Fruit fly (Drosophila melanogaster) whole organism, embryonic: ENCODE data around the gene CG3078.

Experiments
- Atf-2 ChIP-seq: fragments of 200-800 bp; sonication (Bioruptor generic); optimal IDR thresholded peaks from 2 replicates; lab custom pipeline; 2016; ENCODE audit warnings: missing biosample characterization, missing genetic modification characterization
- Atf3 ChIP-seq: fragments of 200-800 bp; sonication (Bioruptor generic); optimal IDR thresholded peaks from 3 replicates; lab custom pipeline; 2016; ENCODE audit warnings: missing biosample characterization, missing genetic modification characterization
- Blimp-1 ChIP-seq: fragments of 200-800 bp; sonication (Bioruptor generic); optimal IDR thresholded peaks from 3 replicates; lab custom pipeline; 2018; ENCODE audit warnings: missing biosample characterization, missing genetic modification characterization, mild to moderate bottlenecking, moderate library complexity, missing genetic modification reagents
- CG11723 ChIP-seq: fragments of 200-800 bp; sonication (Bioruptor generic); optimal IDR thresholded peaks from 2 replicates; lab custom pipeline; 2017; ENCODE audit warnings: missing biosample characterization, mild to moderate bottlenecking, missing genetic modification characterization
- CG12071 ChIP-seq: fragments of 200-800 bp; sonication (Bioruptor generic); optimal IDR thresholded peaks from 3 replicates; lab custom pipeline; 2018; ENCODE audit warnings: missing biosample characterization, mild to moderate bottlenecking, missing genetic modification characterization
- CG12744 ChIP-seq: fragments of 200-800 bp; sonication (Bioruptor generic); optimal IDR thresholded peaks from 2 replicates; lab custom pipeline; 2016; ENCODE audit warnings: missing biosample characterization, missing genetic modification characterization
- CG12942 ChIP-seq: fragments of 200-800 bp; sonication (Bioruptor generic); optimal IDR thresholded peaks from 3 replicates; lab custom pipeline; 2016; ENCODE audit warnings: missing biosample characterization, missing genetic modification characterization
- CG13287 ChIP-seq: fragments of 200-800 bp; sonication (Bioruptor generic); IDR thresholded peaks from 2 replicates; pipeline ENCODE4 v1.3.6; 2022; ENCODE audit warnings: missing biosample characterization, missing genetic modification characterization; ENCODE audit not compliant: partially characterized antibody
- CG17328 ChIP-seq: fragments of 200-800 bp; sonication (Bioruptor generic); IDR thresholded peaks from 2 replicates; pipeline ENCODE4 v1.3.6; 2022; ENCODE audit warnings: missing biosample characterization, missing genetic modification characterization
- CG17359 ChIP-seq: fragments of 200-800 bp; sonication (Bioruptor generic); optimal IDR thresholded peaks from 3 replicates; lab custom pipeline; 2018; ENCODE audit warnings: missing biosample characterization, mild to moderate bottlenecking, missing genetic modification characterization, moderate library complexity
- CG18764 ChIP-seq: fragments of 200-800 bp; sonication (Bioruptor generic); optimal IDR thresholded peaks from 3 replicates; lab custom pipeline; 2016; ENCODE audit warnings: missing biosample characterization, missing genetic modification characterization
- CG2116 ChIP-seq: fragments of 200-800 bp; sonication (Bioruptor generic); optimal IDR thresholded peaks from 3 replicates; lab custom pipeline; 2018; ENCODE audit warnings: missing biosample characterization, mild to moderate bottlenecking, missing genetic modification characterization
- CG2875 ChIP-seq: fragments of 200-800 bp; sonication (Bioruptor generic); optimal IDR thresholded peaks from 2 replicates; lab custom pipeline; 2017; ENCODE audit warnings: missing biosample characterization, mild to moderate bottlenecking, missing genetic modification characterization, missing genetic modification reagents
- CG30431 ChIP-seq: fragments of 200-800 bp; sonication (Bioruptor generic); optimal IDR thresholded peaks from 2 replicates; lab custom pipeline; 2017; ENCODE audit warnings: missing biosample characterization, missing genetic modification characterization
- CG31365 ChIP-seq: fragments of 200-800 bp; sonication (Bioruptor generic); optimal IDR thresholded peaks from 2 replicates; lab custom pipeline; 2018; ENCODE audit warnings: missing biosample characterization, mild to moderate bottlenecking, missing genetic modification characterization
- CG4360 ChIP-seq: fragments of 200-800 bp; sonication (Bioruptor generic); IDR thresholded peaks from 2 replicates; pipeline ENCODE4 v1.3.6; 2022; ENCODE audit warnings: missing biosample characterization, missing genetic modification characterization
- CG43689 ChIP-seq: fragments of 200-800 bp; sonication (Bioruptor generic); IDR thresholded peaks from 2 replicates; pipeline ENCODE4 v1.3.6; 2022; ENCODE audit warnings: missing biosample characterization, missing genetic modification characterization
- CG5245 ChIP-seq: fragments of 200-800 bp; sonication (Bioruptor generic); optimal IDR thresholded peaks from 3 replicates; lab custom pipeline; 2016; ENCODE audit warnings: missing biosample characterization, missing genetic modification characterization
- D19B ChIP-seq: fragments of 200-800 bp; sonication (Bioruptor generic); optimal IDR thresholded peaks from 2 replicates; lab custom pipeline; 2017; ENCODE audit warnings: missing biosample characterization, mild to moderate bottlenecking, missing genetic modification characterization
- Dad ChIP-seq: fragments of 200-800 bp; sonication (Bioruptor generic); optimal IDR thresholded peaks from 3 replicates; lab custom pipeline; 2016; ENCODE audit warnings: missing biosample characterization, missing genetic modification characterization
- Fer2 ChIP-seq: fragments of 200-800 bp; sonication (Bioruptor generic); optimal IDR thresholded peaks from 2 replicates; lab custom pipeline; 2018; ENCODE audit warnings: missing biosample characterization, mild to moderate bottlenecking, missing genetic modification characterization, moderate library complexity
- GATAe ChIP-seq: fragments of 200-800 bp; sonication (Bioruptor generic); conservative IDR thresholded peaks from 2 replicates; pipeline ENCODE4 v1.3.6; 2022; ENCODE audit warnings: missing biosample characterization, missing genetic modification characterization
- HHEX ChIP-seq: fragments of 200-800 bp; sonication (Bioruptor generic); optimal IDR thresholded peaks from 3 replicates; lab custom pipeline; 2017; ENCODE audit warnings: missing biosample characterization, mild to moderate bottlenecking, missing genetic modification characterization, missing genetic modification reagents
- HLH4C ChIP-seq: fragments of 200-800 bp; sonication (Bioruptor generic); IDR thresholded peaks from 3 replicates; pipeline ENCODE4 v1.3.6; 2022; ENCODE audit warnings: missing biosample characterization, missing genetic modification characterization; ENCODE audit not compliant: partially characterized antibody
- Mad ChIP-seq: fragments of 200-800 bp; sonication (Bioruptor generic); optimal IDR thresholded peaks from 2 replicates; lab custom pipeline; 2016; ENCODE audit warnings: missing biosample characterization, missing genetic modification characterization
- Ssrp ChIP-seq: fragments of 200-800 bp; sonication (Bioruptor generic); optimal IDR thresholded peaks from 2 replicates; lab custom pipeline; 2018; ENCODE audit warnings: missing biosample characterization, mild to moderate bottlenecking, missing genetic modification characterization, moderate library complexity
- Usf ChIP-seq: fragments of 200-800 bp; sonication (Bioruptor generic); optimal IDR thresholded peaks from 2 replicates; lab custom pipeline; 2017; ENCODE audit warnings: missing genotype, missing biosample characterization, missing genetic modification characterization
- YL-1 ChIP-seq: fragments of 200-800 bp; sonication (Bioruptor generic); optimal IDR thresholded peaks from 3 replicates; lab custom pipeline; 2017; ENCODE audit warnings: missing biosample characterization, mild to moderate bottlenecking, missing genetic modification characterization
- ap ChIP-seq: fragments of 200-800 bp; sonication (Bioruptor generic); IDR thresholded peaks from 2 replicates; pipeline ENCODE4 v1.3.6; 2022; ENCODE audit warnings: missing biosample characterization, missing genetic modification characterization
- ato ChIP-seq: fragments of 200-800 bp; sonication (Bioruptor generic); IDR thresholded peaks from 2 replicates; pipeline ENCODE4 v1.3.6; 2022; ENCODE audit warnings: missing biosample characterization, missing genetic modification characterization; ENCODE audit not compliant: partially characterized antibody
- bcd ChIP-seq: fragments of 200-800 bp; sonication (Bioruptor generic); optimal IDR thresholded peaks from 2 replicates; lab custom pipeline; 2017; ENCODE audit warnings: missing biosample characterization, mild to moderate bottlenecking, missing genetic modification characterization
- bowl ChIP-seq: fragments of 200-800 bp; sonication (Bioruptor generic); IDR thresholded peaks from 2 replicates; pipeline ENCODE4 v1.3.6; 2022; ENCODE audit warnings: missing biosample characterization, missing genetic modification characterization
- btn ChIP-seq: fragments of 200-800 bp; sonication (Bioruptor generic); optimal IDR thresholded peaks from 2 replicates; lab custom pipeline; 2016; ENCODE audit warnings: missing biosample characterization, missing genetic modification characterization
- crp ChIP-seq, 2 experiments: fragments of 200-800 bp; sonication (Bioruptor generic); optimal IDR thresholded peaks; 2 replicates in 1 of 2; 3 replicates in 1 of 2; lab custom pipeline; 2017; ENCODE audit warnings: missing biosample characterization in 2 of 2, missing genetic modification characterization in 2 of 2, mild to moderate bottlenecking in 1 of 2, moderate library complexity in 1 of 2
- fd96Cb ChIP-seq: fragments of 200-800 bp; sonication (Bioruptor generic); optimal IDR thresholded peaks from 2 replicates; lab custom pipeline; 2018; ENCODE audit warnings: missing biosample characterization, mild to moderate bottlenecking, missing genetic modification characterization, moderate library complexity
- gsb-n ChIP-seq: fragments of 200-800 bp; sonication (Bioruptor generic); optimal IDR thresholded peaks from 3 replicates; lab custom pipeline; 2018; ENCODE audit warnings: missing biosample characterization, mild to moderate bottlenecking, missing genetic modification characterization
- jing ChIP-seq: fragments of 200-800 bp; sonication (Bioruptor generic); optimal IDR thresholded peaks from 2 replicates; lab custom pipeline; 2018; ENCODE audit warnings: missing biosample characterization, mild to moderate bottlenecking, missing genetic modification characterization
- jumu ChIP-seq: fragments of 200-800 bp; sonication (Bioruptor generic); optimal IDR thresholded peaks from 3 replicates; lab custom pipeline; 2016; ENCODE audit warnings: missing biosample characterization, missing genetic modification characterization
- kah ChIP-seq: fragments of 200-800 bp; sonication (Bioruptor generic); optimal IDR thresholded peaks from 2 replicates; lab custom pipeline; 2018; ENCODE audit warnings: missing biosample characterization, mild to moderate bottlenecking, missing genetic modification characterization
- lov ChIP-seq, 2 experiments: fragments of 200-800 bp in 1 of 2; fragments of >200 bp in 1 of 2; sonication (Bioruptor generic) in 1 of 2; IDR thresholded peaks in 1 of 2; optimal IDR thresholded peaks in 1 of 2; 2 replicates in 1 of 2; 3 replicates in 1 of 2; pipeline versions ENCODE4 v1.3.6 to Lab custom; 2017 to 2022; ENCODE audit warnings: missing biosample characterization in 1 of 2, missing genetic modification characterization in 1 of 2
- luna ChIP-seq: fragments of 200-800 bp; sonication (Bioruptor generic); optimal IDR thresholded peaks from 2 replicates; lab custom pipeline; 2016; ENCODE audit warnings: missing biosample characterization, missing genetic modification characterization
- nom ChIP-seq: fragments of 200-800 bp; sonication (Bioruptor generic); optimal IDR thresholded peaks from 2 replicates; lab custom pipeline; 2017; ENCODE audit warnings: missing biosample characterization, missing genetic modification characterization, mild to moderate bottlenecking, moderate library complexity, missing genetic modification reagents
- onecut ChIP-seq: fragments of 200-800 bp; sonication (Bioruptor generic); IDR thresholded peaks from 2 replicates; pipeline ENCODE4 v1.3.6; 2022; ENCODE audit warnings: missing biosample characterization, missing genetic modification characterization
- pros ChIP-seq: fragments of 200-800 bp; sonication (Bioruptor generic); optimal IDR thresholded peaks from 3 replicates; lab custom pipeline; 2019; ENCODE audit warnings: missing biosample characterization, mild to moderate bottlenecking, missing genetic modification characterization, moderate library complexity
- slp2 ChIP-seq: fragments of 200-800 bp; sonication (Bioruptor generic); optimal IDR thresholded peaks from 2 replicates; lab custom pipeline; 2016; ENCODE audit warnings: missing biosample characterization, missing genetic modification characterization
- sqz ChIP-seq: fragments of 200-800 bp; sonication (Bioruptor generic); optimal IDR thresholded peaks from 3 replicates; lab custom pipeline; 2018; ENCODE audit warnings: missing biosample characterization, mild to moderate bottlenecking, missing genetic modification characterization
- trh ChIP-seq: fragments of 200-800 bp; sonication (Bioruptor generic); optimal IDR thresholded peaks from 2 replicates; lab custom pipeline; 2016; ENCODE audit warnings: missing biosample characterization, missing genetic modification characterization
- twi ChIP-seq: fragments of 200-800 bp; optimal IDR thresholded peaks from 2 replicates; lab custom pipeline; 2019; ENCODE audit warnings: missing biosample characterization, mild to moderate bottlenecking, missing genetic modification characterization, moderate library complexity

Gene CG3078

DNA sequence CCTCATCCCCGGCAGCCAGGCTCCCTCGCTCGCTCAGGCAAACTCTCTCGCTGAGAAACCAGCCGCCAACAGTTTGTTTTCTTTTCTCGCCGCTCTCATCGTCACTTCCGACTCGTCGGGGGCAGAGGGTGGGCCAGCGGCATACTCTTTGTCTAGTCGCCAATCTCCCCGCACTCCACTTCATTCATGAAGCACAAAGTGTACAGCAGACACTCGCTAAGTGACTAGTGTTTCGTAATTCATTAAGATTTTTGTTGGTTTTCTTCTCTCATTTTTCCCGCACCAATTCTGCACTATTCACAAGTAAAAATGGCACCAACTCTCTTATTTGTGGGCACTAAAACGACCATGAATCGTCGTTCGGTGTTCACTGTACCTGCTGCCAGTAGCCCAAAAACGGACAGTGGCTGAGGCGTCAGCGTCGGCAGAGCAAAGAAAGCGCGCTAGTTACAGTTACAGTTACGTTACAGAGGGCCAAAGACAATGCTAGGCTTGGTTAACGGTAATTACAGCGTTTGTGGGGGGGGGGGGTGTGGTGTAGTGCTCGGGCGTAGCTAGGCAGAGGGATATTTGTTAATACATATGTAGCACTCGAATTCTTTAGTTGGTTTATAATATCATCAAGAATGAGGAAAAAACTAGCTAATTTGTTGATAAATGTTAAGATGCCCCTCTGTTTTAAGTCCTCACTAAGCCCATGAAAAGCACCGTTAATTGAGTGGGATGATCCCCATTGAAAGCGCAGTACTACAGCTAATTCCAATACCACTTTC lies 38.0 kb upstream of the CG3078 start (continued):
- peak; percentile 97 for TF ChIP-seq CG12744
- peak; percentile 98 for TF ChIP-seq gsb-n (tag; lab: Kevin White, UChicago)
- TF ChIP-seq pros (GFP tag; lab: Kevin White, UChicago), result peak; percentile 60
- TF ChIP-seq trh (GFP tag; lab: Kevin White, UChicago), result peak; percentile 96
- peak; percentile 94 for TF ChIP-seq luna
- TF ChIP-seq Mad (GFP tag; lab: Kevin White, UChicago), result peak; percentile 98
- TF ChIP-seq sqz (GFP tag; lab: Kevin White, UChicago), result peak; percentile 97
- peak; percentile 98 for TF ChIP-seq Blimp-1
- TF ChIP-seq CG30431 (GFP tag; lab: Kevin White, UChicago), result peak; percentile 98
- peak; percentile 99 for TF ChIP-seq fd96Cb (tag; lab: Kevin White, UChicago)
- TF ChIP-seq Dad (GFP tag; lab: Kevin White, UChicago), result peak; percentile 99
- TF ChIP-seq Usf (GFP tag; lab: Kevin White, UChicago), result peak; percentile 95
- peak; percentile 74 for TF ChIP-seq nom (GFP tag; lab: Kevin White, UChicago)
- peak; percentile 95 for TF ChIP-seq kah
- TF ChIP-seq Fer2 (tag; lab: Kevin White, UChicago), result peak; percentile 93
- peak; percentile 89 for TF ChIP-seq D19B
- TF ChIP-seq twi (tag; lab: Kevin White, UChicago), result peak; percentile 94
- peak; percentile 98 for TF ChIP-seq HHEX
- TF ChIP-seq CG12942 (GFP tag; lab: Kevin White, UChicago), result peak; percentile 99
- peak; percentile 99 for TF ChIP-seq bcd
- peak; percentile 98 for TF ChIP-seq Ssrp
- TF ChIP-seq slp2 (GFP tag; lab: Kevin White, UChicago), result peak; percentile 99
- peak; percentile 98 for TF ChIP-seq Atf-2 (GFP tag; lab: Kevin White, UChicago)
- peak; percentile 97 for TF ChIP-seq CG11723 (GFP tag; lab: Kevin White, UChicago)
- peak; percentile 79 for TF ChIP-seq CG4360
- TF ChIP-seq CG43689 (GFP tag; lab: Robert Waterston, UW), result peak; percentile 96
- peak; percentile 99 for TF ChIP-seq CG2875 (GFP tag; lab: Kevin White, UChicago)
- TF ChIP-seq GATAe (GFP tag; lab: Robert Waterston, UW), result peak; percentile 83
- no peak for TF ChIP-seq HLH4C (GFP tag; lab: Robert Waterston, UW)
- peak; percentile 99 for TF ChIP-seq CG17359
- peak; percentile 92 for TF ChIP-seq CG31365 (tag; lab: Kevin White, UChicago)
- TF ChIP-seq CG5245 (GFP tag; lab: Kevin White, UChicago), result peak; percentile 99
- peak in 1 of 2 experiments; percentile 72 for TF ChIP-seq crp (GFP tag; optimal IDR thresholded peaks at IDR 0.05; lab: Kevin White, UChicago)
- peak; percentile 98 for TF ChIP-seq jing
- TF ChIP-seq btn (GFP tag; lab: Kevin White, UChicago), result peak; percentile 98
- TF ChIP-seq ap, result peak; percentile 98
- TF ChIP-seq Atf3 (GFP tag; lab: Kevin White, UChicago), result peak; percentile 98
- peak; percentile 96 for TF ChIP-seq onecut (GFP tag; lab: Robert Waterston, UW)
- no peak for TF ChIP-seq lov (optimal IDR thresholded peaks at IDR 0.05; lab: Kevin White, UChicago)
- TF ChIP-seq lov (GFP tag; IDR thresholded peaks at IDR 0.05; lab: Robert Waterston, UW), result peak; percentile 98
- TF ChIP-seq CG17328 (GFP tag; lab: Robert Waterston, UW), result peak; percentile 99
- no peak for TF ChIP-seq ato (GFP tag; lab: Robert Waterston, UW)
- peak; percentile 99 for TF ChIP-seq CG12071 (GFP tag; lab: Kevin White, UChicago)
- peak; percentile 99 for TF ChIP-seq jumu (GFP tag; lab: Kevin White, UChicago)
- TF ChIP-seq CG18764 (GFP tag; lab: Kevin White, UChicago), result peak; percentile 98
- peak; percentile 96 for TF ChIP-seq bowl
- peak; percentile 84 for TF ChIP-seq CG2116 (GFP tag; lab: Kevin White, UChicago)
- peak; percentile 13; the same call in 1 of the 2 replicates for TF ChIP-seq CG13287 (GFP tag; lab: Robert Waterston, UW)
- TF ChIP-seq YL-1, result peak; percentile 92
